Worm (Caenorhabditis elegans) whole organism, L4 larva: Measurements from ENCODE around the gene cdc-73.
A peak's percentile ranks its signal among the peaks of the same experiment; 100 is the strongest.

Source experiments
- F37D6.2 ChIP-seq: sonication (generic microtip); optimal IDR thresholded peaks from 2 replicates; lab custom pipeline; 2016; ENCODE audit warnings: mild to moderate bottlenecking, missing genetic modification characterization, missing compliant biosample characterization
- F49E8.2 ChIP-seq: sonication (generic microtip); optimal IDR thresholded peaks from 2 replicates; lab custom pipeline; 2016; ENCODE audit warnings: missing compliant biosample characterization, mild to moderate bottlenecking, missing genetic modification characterization, borderline replicate concordance
- T26A8.4 ChIP-seq: fragments of 200-800 bp; sonication (Bioruptor generic); IDR thresholded peaks from 2 replicates; pipeline ENCODE4 v1.3.6; 2022; ENCODE audit warnings: missing genetic modification characterization, missing compliant biosample characterization
- Y48G9A.11 ChIP-seq: fragments of 200-800 bp; sonication (Bioruptor generic); IDR thresholded peaks from 2 replicates; pipeline ENCODE4 v1.3.6; 2022; ENCODE audit warnings: missing genetic modification reagents, missing genetic modification characterization, missing compliant biosample characterization
- ZK337.2 ChIP-seq: fragments of 200-800 bp; sonication (Bioruptor generic); IDR thresholded peaks from 2 replicates; pipeline ENCODE4 v1.3.6; 2022; ENCODE audit warnings: missing genetic modification reagents, missing genetic modification characterization, missing compliant biosample characterization
- ZK546.5 ChIP-seq, 2 experiments: sonication (generic microtip); optimal IDR thresholded peaks; 2 replicates each; lab custom pipeline; 2017; ENCODE audit warnings: missing biosample characterization in 2 of 2, missing genetic modification characterization in 2 of 2
- aha-1 ChIP-seq: fragments of 150-350 bp; peaks from one replicate; lab custom pipeline; 2014; ENCODE audit warnings: missing biosample characterization, missing genetic modification characterization
- ama-1 ChIP-seq: fragments of 150-350 bp; optimal IDR thresholded peaks from 2 replicates; lab custom pipeline; 2014; ENCODE audit warnings: inconsistent platforms, mixed read lengths
- ceh-20 ChIP-seq: fragments of 200-800 bp; sonication (Bioruptor generic); IDR thresholded peaks from 2 replicates; pipeline ENCODE4 v1.3.6; 2022; ENCODE audit warnings: missing genetic modification reagents, missing genetic modification characterization, missing compliant biosample characterization
- cey-2 ChIP-seq: sonication (generic microtip); optimal IDR thresholded peaks from 3 replicates; lab custom pipeline; 2017; ENCODE audit warnings: missing genetic modification characterization, mild to moderate bottlenecking, missing compliant biosample characterization, antibody characterized with exemption, borderline replicate concordance; ENCODE audit not compliant: insufficient read depth
- ctbp-1 ChIP-seq: fragments of 200-800 bp; sonication (Bioruptor generic); IDR thresholded peaks from 2 replicates; pipeline ENCODE4 v1.3.6; 2022; ENCODE audit warnings: missing genetic modification reagents, missing genetic modification characterization, missing compliant biosample characterization
- daf-12 ChIP-seq: fragments of 150-350 bp; optimal IDR thresholded peaks from 2 replicates; lab custom pipeline; 2014; ENCODE audit warnings: missing biosample characterization, missing genetic modification reagents, missing genetic modification characterization
- daf-16 ChIP-seq, 3 experiments: sonication (generic microtip); optimal IDR thresholded peaks; 2 replicates each; lab custom pipeline; 2016 to 2017; ENCODE audit warnings: missing genetic modification characterization in 3 of 3, missing genetic modification reagents in 3 of 3, mild to moderate bottlenecking in 2 of 3, missing compliant biosample characterization in 2 of 3, missing biosample characterization in 1 of 3, moderate library complexity in 1 of 3
- dve-1 ChIP-seq: sonication (generic microtip); optimal IDR thresholded peaks from 2 replicates; lab custom pipeline; 2017; ENCODE audit warnings: antibody characterized with exemption, mild to moderate bottlenecking, missing genetic modification characterization, missing compliant biosample characterization; ENCODE audit not compliant: insufficient read depth
- fkh-10 ChIP-seq: fragments of 150-350 bp; optimal IDR thresholded peaks from 2 replicates; lab custom pipeline; 2014; ENCODE audit warnings: missing biosample characterization, missing genetic modification reagents, missing genetic modification characterization
- fos-1 ChIP-seq: fragments of 150-350 bp; optimal IDR thresholded peaks from 2 replicates; lab custom pipeline; 2014; ENCODE audit warnings: missing biosample characterization, missing genetic modification characterization
- gei-8 ChIP-seq: fragments of 200-800 bp; sonication (Bioruptor generic); optimal IDR thresholded peaks from 2 replicates; lab custom pipeline; 2018; ENCODE audit warnings: mild to moderate bottlenecking, missing genetic modification characterization, missing compliant biosample characterization
- hif-1 ChIP-seq, 2 experiments: sonication (generic microtip); optimal IDR thresholded peaks; 2 replicates each; lab custom pipeline; 2016 to 2017; ENCODE audit warnings: missing compliant biosample characterization in 2 of 2, missing genetic modification characterization in 2 of 2, missing genetic modification reagents in 2 of 2, missing genotype in 2 of 2, mild to moderate bottlenecking in 1 of 2
- jun-1 ChIP-seq: fragments of 150-350 bp; optimal IDR thresholded peaks from 2 replicates; lab custom pipeline; 2014; ENCODE audit warnings: missing biosample characterization, missing genetic modification reagents, missing genetic modification characterization
- lsy-2 ChIP-seq, 2 experiments: fragments of 150-350 bp in 1 of 2; sonication (generic microtip) in 1 of 2; optimal IDR thresholded peaks; 2 replicates each; lab custom pipeline; 2014 to 2017; ENCODE audit warnings: missing biosample characterization in 2 of 2, missing genetic modification characterization in 2 of 2
- mep-1 ChIP-seq: fragments of 150-350 bp; sonication (generic microtip); optimal IDR thresholded peaks from 3 replicates; lab custom pipeline; 2014; ENCODE audit warnings: missing biosample characterization, missing genetic modification characterization
- mes-2 ChIP-seq: sonication (generic microtip); optimal IDR thresholded peaks from 2 replicates; lab custom pipeline; 2016; ENCODE audit warnings: missing genotype, mild to moderate bottlenecking, missing genetic modification characterization, missing compliant biosample characterization; ENCODE audit not compliant: poor library complexity, severe bottlenecking
- nhr-10 ChIP-seq: fragments of 150-350 bp; optimal IDR thresholded peaks from 2 replicates; lab custom pipeline; 2014; ENCODE audit warnings: missing biosample characterization, missing genetic modification characterization
- nhr-11 ChIP-seq: fragments of 150-350 bp; optimal IDR thresholded peaks from 2 replicates; lab custom pipeline; 2014; ENCODE audit warnings: missing biosample characterization, missing genetic modification characterization
- nhr-111 ChIP-seq: fragments of 200-800 bp; sonication (Bioruptor generic); optimal IDR thresholded peaks from 2 replicates; lab custom pipeline; 2018; ENCODE audit warnings: mild to moderate bottlenecking, missing genetic modification characterization, missing compliant biosample characterization
- nhr-28 ChIP-seq: fragments of 150-350 bp; optimal IDR thresholded peaks from 2 replicates; lab custom pipeline; 2014; ENCODE audit warnings: missing biosample characterization, missing genetic modification characterization
- nhr-77 ChIP-seq: fragments of 150-350 bp; optimal IDR thresholded peaks from 2 replicates; lab custom pipeline; 2014; ENCODE audit warnings: missing biosample characterization, missing genetic modification characterization
- pha-4 ChIP-seq, 2 experiments: fragments of 150-350 bp in 1 of 2; fragments of 200-800 bp in 1 of 2; sonication (Bioruptor generic) in 1 of 2; IDR thresholded peaks in 1 of 2; optimal IDR thresholded peaks in 1 of 2; 2 replicates each; pipeline versions ENCODE4 v1.3.6 to Lab custom; 2014 to 2022; ENCODE audit warnings: missing genetic modification characterization in 2 of 2, missing genetic modification reagents in 2 of 2, missing biosample characterization in 1 of 2, missing compliant biosample characterization in 1 of 2
- php-3 ChIP-seq: fragments of 200-800 bp; sonication (Bioruptor generic); IDR thresholded peaks from 2 replicates; pipeline ENCODE4 v1.3.6; 2022; ENCODE audit warnings: missing genetic modification reagents, missing genetic modification characterization, missing compliant biosample characterization
- pqm-1 ChIP-seq: sonication (generic microtip); optimal IDR thresholded peaks from 2 replicates; lab custom pipeline; 2017; ENCODE audit warnings: missing biosample characterization, missing genetic modification characterization
- saeg-2 ChIP-seq: fragments of 200-800 bp; sonication (Bioruptor generic); IDR thresholded peaks from 2 replicates; pipeline ENCODE4 v1.3.6; 2022; ENCODE audit warnings: missing genetic modification reagents, missing genetic modification characterization, missing compliant biosample characterization
- sdz-12 ChIP-seq: fragments of 200-800 bp; sonication (Bioruptor generic); optimal IDR thresholded peaks from 2 replicates; lab custom pipeline; 2018; ENCODE audit warnings: mild to moderate bottlenecking, missing genetic modification characterization, missing compliant biosample characterization
- skn-1 ChIP-seq: fragments of 150-350 bp; optimal IDR thresholded peaks from 2 replicates; lab custom pipeline; 2014; ENCODE audit warnings: missing biosample characterization, missing genetic modification characterization
- snpc-1.2 ChIP-seq: fragments of 200-800 bp; sonication (Bioruptor generic); IDR thresholded peaks from 2 replicates; pipeline ENCODE4 v1.3.6; 2022; ENCODE audit warnings: missing genetic modification reagents, missing genetic modification characterization, missing compliant biosample characterization
- snpc-4 ChIP-seq: fragments of 150-350 bp; optimal IDR thresholded peaks from 2 replicates; lab custom pipeline; 2014; ENCODE audit warnings: missing biosample characterization, missing genetic modification characterization
- spr-1 ChIP-seq: sonication (generic microtip); optimal IDR thresholded peaks from 2 replicates; lab custom pipeline; 2016; ENCODE audit warnings: mild to moderate bottlenecking, missing genetic modification characterization, missing compliant biosample characterization
- tra-1 ChIP-seq: fragments of 200-800 bp; sonication (Bioruptor generic); IDR thresholded peaks from 2 replicates; pipeline ENCODE4 v1.3.6; 2022; ENCODE audit warnings: missing genetic modification reagents, missing genetic modification characterization, missing compliant biosample characterization
- unc-39 ChIP-seq: sonication (generic microtip); optimal IDR thresholded peaks from 2 replicates; lab custom pipeline; 2017; ENCODE audit warnings: missing biosample characterization, missing genetic modification characterization
- unc-62 ChIP-seq, 3 experiments: fragments of 150-350 bp in 1 of 3; sonication (generic microtip); optimal IDR thresholded peaks in 2 of 3; peaks in 1 of 3; 1 replicate in 1 of 3; 2 replicates in 2 of 3; lab custom pipeline; 2014 to 2017; ENCODE audit warnings: missing biosample characterization in 3 of 3, missing genetic modification characterization in 3 of 3, missing genetic modification reagents in 3 of 3, missing genotype in 1 of 3
- zfp-2 ChIP-seq: sonication (generic microtip); optimal IDR thresholded peaks from 2 replicates; lab custom pipeline; 2016; ENCODE audit warnings: mild to moderate bottlenecking, missing genetic modification characterization, missing compliant biosample characterization
- zfp-3 ChIP-seq: fragments of 200-800 bp; sonication (Bioruptor generic); conservative IDR thresholded peaks from 2 replicates; pipeline ENCODE4 v1.3.6; 2022; ENCODE audit warnings: missing genetic modification reagents, missing genetic modification characterization, missing compliant biosample characterization
- ztf-7 ChIP-seq: fragments of 150-350 bp; optimal IDR thresholded peaks from 2 replicates; lab custom pipeline; 2014; ENCODE audit warnings: missing biosample characterization, missing genetic modification characterization

The cdc-73 gene

ce11 chrIV:4021847-4022780 lies 20.3 kb upstream of the cdc-73 start (continued):
- TF ChIP-seq F37D6.2 (tag; lab: Kevin White, UChicago): no peak
- TF ChIP-seq spr-1 (tag; lab: Kevin White, UChicago): no peak
- TF ChIP-seq nhr-10 (tag; lab: Kevin White, UChicago): no peak
- no peak for TF ChIP-seq ZK337.2 (GFP tag; lab: Robert Waterston, UW)
- no peak for TF ChIP-seq ctbp-1 (GFP tag; lab: Robert Waterston, UW)
- TF ChIP-seq Y48G9A.11 (GFP tag; lab: Robert Waterston, UW): no peak
- TF ChIP-seq skn-1 (tag; lab: Kevin White, UChicago): no peak
- peak; percentile 50 for TF ChIP-seq aha-1
- TF ChIP-seq zfp-2 (tag; lab: Kevin White, UChicago): no peak
- no peak for TF ChIP-seq daf-12 (tag; lab: Kevin White, UChicago)
- no peak for TF ChIP-seq nhr-111 (GFP tag; lab: Kevin White, UChicago)
- no peak for TF ChIP-seq F49E8.2
- TF ChIP-seq saeg-2 (GFP tag; lab: Robert Waterston, UW): no peak
- TF ChIP-seq sdz-12: no peak
- peak; percentile 68; the same call in 1 of the 2 replicates for TF ChIP-seq ceh-20 (GFP tag; lab: Robert Waterston, UW)
- TF ChIP-seq php-3 (GFP tag; lab: Robert Waterston, UW): peak; percentile 92
- no peak for TF ChIP-seq snpc-4
- TF ChIP-seq fos-1 (tag; lab: Kevin White, UChicago): no peak
- peak; percentile 50 for TF ChIP-seq dve-1 (tag; lab: Kevin White, UChicago)
- no peak for TF ChIP-seq ama-1 (lab: Kevin White, UChicago)
- no peak for TF ChIP-seq fkh-10 (GFP tag; lab: Kevin White, UChicago)
- no peak for TF ChIP-seq zfp-3 (GFP tag; lab: Robert Waterston, UW)
- no peak for TF ChIP-seq snpc-1.2 (GFP tag; lab: Robert Waterston, UW)
- peak; percentile 31 for TF ChIP-seq pqm-1 (tag; lab: Kevin White, UChicago)
- TF ChIP-seq gei-8 (GFP tag; lab: Kevin White, UChicago): no peak
- peak; percentile 11 for TF ChIP-seq mes-2 (tag; lab: Kevin White, UChicago)
- TF ChIP-seq cey-2 (tag; lab: Kevin White, UChicago): no peak
- TF ChIP-seq ztf-7 (tag; lab: Kevin White, UChicago): no peak

- peak; percentile 90 for TF ChIP-seq dve-1 (tag; lab: Kevin White, UChicago)
- TF ChIP-seq hif-1 (tag; optimal IDR thresholded peaks at IDR 0.05; lab: Kevin White, UChicago): peak in 1 of 2 experiments; percentile 88
- TF ChIP-seq tra-1 (GFP tag; lab: Robert Waterston, UW): peak; percentile 86
- TF ChIP-seq daf-16 (GFP tag; optimal IDR thresholded peaks at IDR 0.05; lab: Kevin White, UChicago): peak in 1 of 2 experiments; percentile 97
- TF ChIP-seq daf-16 (tag; optimal IDR thresholded peaks at IDR 0.05; lab: Kevin White, UChicago): peak; percentile 80
- TF ChIP-seq nhr-111 (GFP tag; lab: Kevin White, UChicago): no peak
- peak; percentile 64 for TF ChIP-seq nhr-11 (tag; lab: Kevin White, UChicago)
- TF ChIP-seq nhr-28 (tag; lab: Kevin White, UChicago): peak; percentile 93
- TF ChIP-seq T26A8.4: peak; percentile 66
- TF ChIP-seq lsy-2 (tag; optimal IDR thresholded peaks at IDR 0.05; lab: Kevin White, UChicago): peak in 1 of 2 experiments; percentile 63
- peak; percentile 72 for TF ChIP-seq jun-1 (tag; lab: Kevin White, UChicago)
- peak; percentile 80 for TF ChIP-seq mep-1 (tag; lab: Kevin White, UChicago)
- no peak for TF ChIP-seq ZK546.5 (tag; optimal IDR thresholded peaks at IDR 0.05; lab: Kevin White, UChicago)
- TF ChIP-seq ctbp-1 (GFP tag; lab: Robert Waterston, UW): peak; percentile 37; the same call in 1 of the 2 replicates
- TF ChIP-seq php-3 (GFP tag; lab: Robert Waterston, UW): peak; percentile 27; the same call in 1 of the 2 replicates
- no peak for TF ChIP-seq fkh-10 (GFP tag; lab: Kevin White, UChicago)
- TF ChIP-seq pqm-1 (tag; lab: Kevin White, UChicago): peak; percentile 20
- peak; percentile 23 for TF ChIP-seq nhr-10 (tag; lab: Kevin White, UChicago)
- no peak for TF ChIP-seq F49E8.2
- TF ChIP-seq Y48G9A.11 (GFP tag; lab: Robert Waterston, UW): no peak
- peak in 1 of 2 experiments; percentile 55 for TF ChIP-seq unc-62 (GFP tag; optimal IDR thresholded peaks at IDR 0.05 in 1 of 2; lab: Kevin White, UChicago)
- no peak for TF ChIP-seq unc-62 (tag; optimal IDR thresholded peaks at IDR 0.05; lab: Kevin White, UChicago)
- no peak for TF ChIP-seq unc-39 (tag; lab: Kevin White, UChicago)
- peak; percentile 79 for TF ChIP-seq pha-4 (GFP tag; IDR thresholded peaks at IDR 0.05; lab: Robert Waterston, UW)
- TF ChIP-seq pha-4 (tag; optimal IDR thresholded peaks at IDR 0.05; lab: Kevin White, UChicago): no peak
- peak; percentile 70 for TF ChIP-seq gei-8 (GFP tag; lab: Kevin White, UChicago)
- peak; percentile 84 for TF ChIP-seq nhr-77 (tag; lab: Kevin White, UChicago)
Observed at ce11 chrIV:4024159-4025004, 18.0 kb upstream of the cdc-73 start.
